Worm (Caenorhabditis elegans) whole organism, young adult: ENCODE measurements around the gene mip-1.

Experiments
- B0261.1 ChIP-seq: sonication (generic microtip); optimal IDR thresholded peaks from 2 replicates; lab custom pipeline; 2016; ENCODE audit warnings: mild to moderate bottlenecking, missing genetic modification characterization, moderate library complexity, missing compliant biosample characterization
- C17E4.6 ChIP-seq: fragments of 200-800 bp; sonication (Bioruptor generic); IDR thresholded peaks from 2 replicates; pipeline ENCODE4 v1.3.6; 2022; ENCODE audit warnings: missing genetic modification reagents, missing genetic modification characterization, missing compliant biosample characterization
- F10E7.11 ChIP-seq: sonication (generic microtip); optimal IDR thresholded peaks from 2 replicates; lab custom pipeline; 2017; ENCODE audit warnings: mild to moderate bottlenecking, missing genetic modification characterization, moderate library complexity, missing compliant biosample characterization
- F23B12.7 ChIP-seq: sonication (generic microtip); optimal IDR thresholded peaks from 2 replicates; lab custom pipeline; 2017; ENCODE audit warnings: missing genetic modification characterization, mild to moderate bottlenecking, missing compliant biosample characterization, antibody characterized with exemption, moderate library complexity; ENCODE audit not compliant: insufficient read depth
- F37B4.10 ChIP-seq: fragments of 200-800 bp; sonication (Bioruptor generic); IDR thresholded peaks from 2 replicates; pipeline ENCODE4 v1.3.6; 2022; ENCODE audit warnings: missing genetic modification characterization, missing compliant biosample characterization
- F52B5.7 ChIP-seq: sonication (generic microtip); optimal IDR thresholded peaks from 2 replicates; lab custom pipeline; 2016; ENCODE audit warnings: mild to moderate bottlenecking, missing genetic modification characterization, missing compliant biosample characterization
- F57C9.4 ChIP-seq: sonication (generic microtip); optimal IDR thresholded peaks from 2 replicates; lab custom pipeline; 2017; ENCODE audit warnings: mild to moderate bottlenecking, missing genetic modification characterization, missing compliant biosample characterization
- Y95B8A.8 ChIP-seq: fragments of 200-800 bp; sonication (Bioruptor generic); IDR thresholded peaks from 2 replicates; pipeline ENCODE4 v1.3.6; 2022; ENCODE audit warnings: missing genetic modification reagents, missing genetic modification characterization, missing compliant biosample characterization
- atf-7 ChIP-seq: sonication (generic microtip); optimal IDR thresholded peaks from 2 replicates; lab custom pipeline; 2017; ENCODE audit warnings: mild to moderate bottlenecking, missing genetic modification characterization, missing compliant biosample characterization
- athp-1 ChIP-seq: sonication (generic microtip); optimal IDR thresholded peaks from 2 replicates; lab custom pipeline; 2017; ENCODE audit warnings: mild to moderate bottlenecking, missing genetic modification characterization, missing compliant biosample characterization
- attf-6 ChIP-seq: fragments of 200-800 bp; sonication (Bioruptor generic); IDR thresholded peaks from 2 replicates; pipeline ENCODE4 v1.3.6; 2022; ENCODE audit warnings: missing genetic modification reagents, missing genetic modification characterization, missing compliant biosample characterization
- ccch-3 ChIP-seq: fragments of 200-800 bp; sonication (Bioruptor generic); optimal IDR thresholded peaks from 2 replicates; lab custom pipeline; 2018; ENCODE audit warnings: mild to moderate bottlenecking, missing genetic modification characterization, missing compliant biosample characterization
- cebp-1 ChIP-seq, 2 experiments: fragments of 200-800 bp in 1 of 2; sonication (Bioruptor generic) in 1 of 2; sonication (generic microtip) in 1 of 2; IDR thresholded peaks in 1 of 2; optimal IDR thresholded peaks in 1 of 2; 2 replicates each; pipeline versions ENCODE4 v1.3.6 to Lab custom; 2017 to 2022; ENCODE audit warnings: missing compliant biosample characterization in 2 of 2, missing genetic modification characterization in 2 of 2, mild to moderate bottlenecking in 1 of 2, missing genetic modification reagents in 1 of 2, moderate library complexity in 1 of 2
- ceh-27 ChIP-seq: fragments of 200-800 bp; sonication (Bioruptor generic); optimal IDR thresholded peaks from 2 replicates; lab custom pipeline; 2018; ENCODE audit warnings: mild to moderate bottlenecking, missing genetic modification characterization, moderate library complexity, missing compliant biosample characterization
- ceh-91 ChIP-seq: fragments of 200-800 bp; sonication (Bioruptor generic); IDR thresholded peaks from 2 replicates; pipeline ENCODE4 v1.3.6; 2022; ENCODE audit warnings: missing genetic modification reagents, missing genetic modification characterization, missing compliant biosample characterization
- die-1 ChIP-seq: sonication (generic microtip); optimal IDR thresholded peaks from 2 replicates; lab custom pipeline; 2016; ENCODE audit warnings: missing genotype, mild to moderate bottlenecking, missing genetic modification characterization, missing compliant biosample characterization
- dox-1 ChIP-seq: fragments of 200-800 bp; sonication (Bioruptor generic); IDR thresholded peaks from 2 replicates; pipeline ENCODE4 v1.3.6; 2022; ENCODE audit warnings: missing genetic modification reagents, missing genetic modification characterization, missing compliant biosample characterization
- dpl-1 ChIP-seq: fragments of 150-350 bp; optimal IDR thresholded peaks from 2 replicates; lab custom pipeline; 2014; ENCODE audit warnings: missing biosample characterization, missing genetic modification reagents, missing genetic modification characterization
- efl-1 ChIP-seq: fragments of 150-350 bp; optimal IDR thresholded peaks from 2 replicates; lab custom pipeline; 2014; ENCODE audit warnings: missing biosample characterization, missing genetic modification reagents, missing genetic modification characterization
- egrh-3 ChIP-seq: fragments of 200-800 bp; sonication (Bioruptor generic); IDR thresholded peaks from 2 replicates; pipeline ENCODE4 v1.3.6; 2022; ENCODE audit warnings: missing genetic modification reagents, missing genetic modification characterization, missing compliant biosample characterization
- ekl-4 ChIP-seq: fragments of 200-800 bp; sonication (Bioruptor generic); IDR thresholded peaks from 2 replicates; pipeline ENCODE4 v1.3.6; 2022; ENCODE audit warnings: missing genetic modification reagents, missing genetic modification characterization, missing compliant biosample characterization
- hlh-12 ChIP-seq: sonication (generic microtip); optimal IDR thresholded peaks from 2 replicates; lab custom pipeline; 2016; ENCODE audit warnings: missing genetic modification characterization, missing compliant biosample characterization
- hlh-26 ChIP-seq: fragments of 200-800 bp; sonication (Bioruptor generic); conservative IDR thresholded peaks from 2 replicates; pipeline ENCODE4 v1.3.6; 2022; ENCODE audit warnings: missing genetic modification reagents, missing genetic modification characterization, missing compliant biosample characterization
- lag-1 ChIP-seq: fragments of 200-800 bp; sonication (Bioruptor generic); IDR thresholded peaks from 2 replicates; pipeline ENCODE4 v1.3.6; 2022; ENCODE audit warnings: missing genetic modification reagents, missing genetic modification characterization, missing compliant biosample characterization
- lsl-1 ChIP-seq: fragments of 200-800 bp; sonication (Bioruptor generic); optimal IDR thresholded peaks from 2 replicates; lab custom pipeline; 2018; ENCODE audit warnings: mild to moderate bottlenecking, missing genetic modification characterization, moderate library complexity, missing compliant biosample characterization
- madf-8 ChIP-seq: fragments of 200-800 bp; sonication (Bioruptor generic); conservative IDR thresholded peaks from 2 replicates; pipeline ENCODE4 v1.3.6; 2022; ENCODE audit warnings: missing genetic modification reagents, missing genetic modification characterization, missing compliant biosample characterization
- mel-28 ChIP-seq: sonication (generic microtip); optimal IDR thresholded peaks from 2 replicates; lab custom pipeline; 2016; ENCODE audit warnings: borderline replicate concordance, mild to moderate bottlenecking, missing genetic modification characterization, missing compliant biosample characterization
- nfya-2 ChIP-seq: fragments of 200-800 bp; sonication (Bioruptor generic); IDR thresholded peaks from 2 replicates; pipeline ENCODE4 v1.3.6; 2022; ENCODE audit warnings: missing genetic modification reagents, missing genetic modification characterization, missing compliant biosample characterization
- pha-4 ChIP-seq: fragments of 150-350 bp; sonication (generic microtip); optimal IDR thresholded peaks from 2 replicates; lab custom pipeline; 2014; ENCODE audit warnings: missing biosample characterization, missing genetic modification reagents, missing genetic modification characterization
- rec-8 ChIP-seq, 2 experiments: sonication (generic microtip); optimal IDR thresholded peaks; 2 replicates each; lab custom pipeline; 2016; ENCODE audit warnings: mild to moderate bottlenecking in 2 of 2, missing genetic modification characterization in 2 of 2, missing genetic modification reagents in 2 of 2, missing genotype in 2 of 2, missing biosample characterization in 1 of 2, missing compliant biosample characterization in 1 of 2, moderate library complexity in 1 of 2
- sdz-38 ChIP-seq: sonication (generic microtip); optimal IDR thresholded peaks from 2 replicates; lab custom pipeline; 2016; ENCODE audit warnings: missing genotype, missing genetic modification characterization, missing compliant biosample characterization
- snpc-1.1 ChIP-seq: sonication (generic microtip); optimal IDR thresholded peaks from 2 replicates; lab custom pipeline; 2017; ENCODE audit warnings: missing genetic modification characterization, mild to moderate bottlenecking, missing compliant biosample characterization, antibody characterized with exemption, moderate library complexity, missing genotype, missing genetic modification reagents; ENCODE audit not compliant: insufficient read depth
- sptf-2 ChIP-seq: fragments of 200-800 bp; sonication (Bioruptor generic); optimal IDR thresholded peaks from 2 replicates; lab custom pipeline; 2018; ENCODE audit warnings: mild to moderate bottlenecking, missing genetic modification characterization, missing compliant biosample characterization
- tbx-9 ChIP-seq: sonication (generic microtip); optimal IDR thresholded peaks from 2 replicates; lab custom pipeline; 2016; ENCODE audit warnings: borderline replicate concordance, missing genetic modification characterization, inconsistent platforms, missing compliant biosample characterization
- tlf-1 ChIP-seq: fragments of 200-800 bp; sonication (Bioruptor generic); optimal IDR thresholded peaks from 2 replicates; lab custom pipeline; 2018; ENCODE audit warnings: mild to moderate bottlenecking, missing genetic modification characterization, missing compliant biosample characterization
- unc-130 ChIP-seq: sonication (generic microtip); optimal IDR thresholded peaks from 2 replicates; lab custom pipeline; 2016; ENCODE audit warnings: missing genetic modification reagents, missing genetic modification characterization, missing compliant biosample characterization
- ztf-18 ChIP-seq: sonication (generic microtip); optimal IDR thresholded peaks from 2 replicates; lab custom pipeline; 2016; ENCODE audit warnings: missing genotype, mild to moderate bottlenecking, missing genetic modification characterization, missing compliant biosample characterization
- ztf-6 ChIP-seq: fragments of 200-800 bp; sonication (Bioruptor generic); IDR thresholded peaks from 2 replicates; pipeline ENCODE4 v1.3.6; 2022; ENCODE audit warnings: missing genetic modification reagents, missing genetic modification characterization, missing compliant biosample characterization

The mip-1 gene

DNA sequence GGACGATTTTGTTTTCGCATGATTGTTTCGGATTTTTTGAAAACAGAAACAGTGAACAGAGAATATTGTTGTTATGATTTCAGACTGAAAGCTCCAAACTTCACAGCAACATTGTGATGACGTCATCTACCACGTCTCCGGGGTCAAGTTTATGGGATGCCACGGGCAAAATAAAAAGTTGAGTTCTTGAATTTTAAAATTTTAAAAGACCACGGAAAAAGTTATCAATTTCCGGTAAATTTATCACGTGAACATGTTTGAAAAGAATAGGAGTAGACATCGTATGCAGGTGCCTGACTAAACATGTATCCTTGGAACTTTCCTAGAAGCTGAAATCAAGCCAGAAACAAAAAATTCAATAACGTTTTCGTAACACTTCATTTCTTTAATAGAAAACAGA, 29.4 kb upstream of the mip-1 start, which contains the start of gene B0393.4:
TSS of gene B0393.4 (minus strand) at position 101 of the 400 bp plus-strand sequence.
- TF ChIP-seq ekl-4 (GFP tag; lab: Robert Waterston, UW) (no peak), nfya-2 (GFP tag; lab: Robert Waterston, UW) (no peak), madf-8 (GFP tag; lab: Robert Waterston, UW) (no peak), rec-8 (tag; optimal IDR thresholded peaks at IDR 0.05; lab: Kevin White, UChicago) (no peak), lag-1 (no peak), ztf-6 (GFP tag; lab: Robert Waterston, UW) (no peak), cebp-1 (GFP tag; IDR thresholded peaks at IDR 0.05; lab: Robert Waterston, UW) (no peak), cebp-1 (tag; optimal IDR thresholded peaks at IDR 0.05; lab: Kevin White, UChicago) (no peak), mel-28 (no peak), F52B5.7 (no peak), dpl-1 (GFP tag; lab: Kevin White, UChicago) (no peak), hlh-26 (no peak), sdz-38 (tag; lab: Kevin White, UChicago) (no peak), C17E4.6 (GFP tag; lab: Robert Waterston, UW) (no peak), B0261.1 (tag; lab: Kevin White, UChicago) (no peak), sptf-2 (GFP tag; lab: Kevin White, UChicago) (no peak), pha-4 (tag; lab: Kevin White, UChicago) (no peak), F10E7.11 (no peak), atf-7 (tag; lab: Kevin White, UChicago) (no peak), efl-1 (no peak), ztf-18 (no peak)

- TF ChIP-seq attf-6 (GFP tag; lab: Robert Waterston, UW) = no peak
- TF ChIP-seq athp-1 = no peak
- no peak for TF ChIP-seq Y95B8A.8
- no peak for TF ChIP-seq tbx-9 (tag; lab: Kevin White, UChicago)
- TF ChIP-seq mel-28 = no peak
- TF ChIP-seq F57C9.4 (tag; lab: Kevin White, UChicago) = no peak
- TF ChIP-seq lsl-1 (GFP tag; lab: Kevin White, UChicago) = no peak
- TF ChIP-seq die-1 (tag; lab: Kevin White, UChicago) = no peak
- no peak for TF ChIP-seq F23B12.7 (tag; lab: Kevin White, UChicago)
- TF ChIP-seq snpc-1.1 = no peak
- TF ChIP-seq dox-1 (GFP tag; lab: Robert Waterston, UW) = no peak
- no peak for TF ChIP-seq hlh-12 (tag; lab: Kevin White, UChicago)
- no peak for TF ChIP-seq ccch-3 (GFP tag; lab: Kevin White, UChicago)
- TF ChIP-seq F37B4.10 = no peak
- TF ChIP-seq egrh-3 (GFP tag; lab: Robert Waterston, UW) = no peak
- TF ChIP-seq sptf-2 (GFP tag; lab: Kevin White, UChicago) = no peak
- no peak for TF ChIP-seq tlf-1 (GFP tag; lab: Kevin White, UChicago)
- no peak for TF ChIP-seq ceh-91
- TF ChIP-seq ceh-27 = no peak
- no peak for TF ChIP-seq unc-130 (GFP tag; lab: Kevin White, UChicago)
Observed at ce11 chrIII:4765474-4765873, 27.4 kb upstream of the mip-1 start, which contains the start of gene B0393.5. TSS of gene B0393.5 (plus strand) at chrIII:4765774.
